Worm (Caenorhabditis elegans): ENCODE measurements around the gene F22B3.10.

- no peak for TF ChIP-seq flt-1 (GFP tag; IDR thresholded peaks at IDR 0.05)
- TF ChIP-seq ztf-23 (GFP tag; IDR thresholded peaks at IDR 0.05) = no peak
- TF ChIP-seq klf-2 (GFP tag; conservative IDR thresholded peaks at IDR 0.05) = no peak
- no peak for TF ChIP-seq tab-1 (GFP tag; IDR thresholded peaks at IDR 0.05)
These were observed 50.8 kb downstream of the F22B3.10 start for ce11 chrIV:11363806-11364562.

All from whole organism, midembryonic.